Worm (Caenorhabditis elegans) whole organism, L1 larva: ENCODE measurements around the gene zip-2.
A peak's percentile ranks its signal among the peaks of the same experiment; 100 is the strongest.

Experiments
- C04F5.9 ChIP-seq: sonication (generic microtip); optimal IDR thresholded peaks from 2 replicates; lab custom pipeline; 2016; ENCODE audit warnings: missing genetic modification characterization, missing compliant biosample characterization
- C16A3.4 ChIP-seq: fragments of 150-350 bp; optimal IDR thresholded peaks from 2 replicates; lab custom pipeline; 2014; ENCODE audit warnings: missing biosample characterization, missing genetic modification characterization
- C34B4.2 ChIP-seq: sonication (generic microtip); optimal IDR thresholded peaks from 2 replicates; lab custom pipeline; 2017; ENCODE audit warnings: mild to moderate bottlenecking, missing genetic modification characterization, missing compliant biosample characterization
- F16B12.6 ChIP-seq: fragments of 150-350 bp; optimal IDR thresholded peaks from 2 replicates; lab custom pipeline; 2014; ENCODE audit warnings: missing biosample characterization, missing genetic modification characterization
- aly-2 ChIP-seq: fragments of 150-350 bp; optimal IDR thresholded peaks from 2 replicates; lab custom pipeline; 2014; ENCODE audit warnings: missing biosample characterization, missing genetic modification characterization
- ama-1 ChIP-seq: fragments of 150-350 bp; optimal IDR thresholded peaks from 2 replicates; lab custom pipeline; 2014
- blmp-1 ChIP-seq: fragments of 150-350 bp; optimal IDR thresholded peaks from 2 replicates; lab custom pipeline; 2014; ENCODE audit warnings: missing biosample characterization, missing genetic modification characterization
- ceh-63 ChIP-seq: fragments of 200-800 bp; sonication (Bioruptor generic); optimal IDR thresholded peaks from 2 replicates; lab custom pipeline; 2018; ENCODE audit warnings: mild to moderate bottlenecking, missing genetic modification characterization, missing compliant biosample characterization
- ceh-8 ChIP-seq: fragments of 200-800 bp; sonication (Bioruptor generic); optimal IDR thresholded peaks from 2 replicates; lab custom pipeline; 2018; ENCODE audit warnings: mild to moderate bottlenecking, missing genetic modification characterization, moderate library complexity, missing compliant biosample characterization
- ceh-88 ChIP-seq: fragments of 200-800 bp; sonication (Bioruptor generic); IDR thresholded peaks from 2 replicates; pipeline ENCODE4 v1.3.6; 2022; ENCODE audit warnings: missing genetic modification characterization, missing compliant biosample characterization
- ceh-90 ChIP-seq: sonication (generic microtip); optimal IDR thresholded peaks from 2 replicates; lab custom pipeline; 2016; ENCODE audit warnings: missing genetic modification characterization, missing compliant biosample characterization
- dpl-1 ChIP-seq, 3 experiments: fragments of 150-350 bp in 2 of 3; sonication (generic microtip) in 1 of 3; optimal IDR thresholded peaks; 2 replicates each; lab custom pipeline; 2014 to 2017; ENCODE audit warnings: missing biosample characterization in 3 of 3, missing genetic modification characterization in 3 of 3, missing genetic modification reagents in 3 of 3
- ets-5 ChIP-seq: fragments of 200-800 bp; sonication (Bioruptor generic); IDR thresholded peaks from 2 replicates; pipeline ENCODE4 v1.3.6; 2022; ENCODE audit warnings: missing genetic modification characterization, missing compliant biosample characterization
- fos-1 ChIP-seq: fragments of 150-350 bp; optimal IDR thresholded peaks from 2 replicates; lab custom pipeline; 2014; ENCODE audit warnings: missing biosample characterization, missing genetic modification characterization
- grh-1 ChIP-seq: fragments of 200-800 bp; sonication (Bioruptor generic); IDR thresholded peaks from 2 replicates; pipeline ENCODE4 v1.3.6; 2022; ENCODE audit warnings: missing genetic modification reagents, missing genetic modification characterization, missing compliant biosample characterization
- hlh-17 ChIP-seq: fragments of 200-800 bp; sonication (Bioruptor generic); optimal IDR thresholded peaks from 2 replicates; lab custom pipeline; 2018; ENCODE audit warnings: missing genetic modification characterization, mild to moderate bottlenecking, missing compliant biosample characterization, moderate library complexity, borderline replicate concordance
- hlh-4 ChIP-seq: sonication (generic microtip); optimal IDR thresholded peaks from 2 replicates; lab custom pipeline; 2016; ENCODE audit warnings: mild to moderate bottlenecking, missing genetic modification characterization, missing compliant biosample characterization
- hpl-2 ChIP-seq: fragments of 150-350 bp; optimal IDR thresholded peaks from 2 replicates; lab custom pipeline; 2014; ENCODE audit warnings: missing biosample characterization, missing genetic modification reagents, missing genetic modification characterization
- irx-1 ChIP-seq: sonication (generic microtip); optimal IDR thresholded peaks from 2 replicates; lab custom pipeline; 2016; ENCODE audit warnings: missing genetic modification characterization, missing compliant biosample characterization
- isw-1 ChIP-seq: fragments of 200-800 bp; sonication (Bioruptor generic); IDR thresholded peaks from 2 replicates; pipeline ENCODE4 v1.3.6; 2022; ENCODE audit warnings: missing genetic modification characterization, missing compliant biosample characterization
- lin-13 ChIP-seq: fragments of 150-350 bp; optimal IDR thresholded peaks from 2 replicates; lab custom pipeline; 2014; ENCODE audit warnings: missing biosample characterization, missing genetic modification reagents, missing genetic modification characterization
- lin-14 ChIP-seq: fragments of 200-800 bp; sonication (Bioruptor generic); optimal IDR thresholded peaks from 2 replicates; lab custom pipeline; 2018; ENCODE audit warnings: mild to moderate bottlenecking, missing genetic modification characterization, moderate library complexity, missing compliant biosample characterization
- lin-15B ChIP-seq: fragments of 150-350 bp; sonication (generic microtip); optimal IDR thresholded peaks from 3 replicates; lab custom pipeline; 2014; ENCODE audit warnings: missing biosample characterization, missing genetic modification characterization
- lin-35 ChIP-seq, 2 experiments: fragments of 150-350 bp; optimal IDR thresholded peaks; 2 replicates each; lab custom pipeline; 2014; ENCODE audit warnings: missing biosample characterization in 2 of 2, missing genetic modification characterization in 2 of 2, missing genetic modification reagents in 2 of 2
- mab-9 ChIP-seq: fragments of 200-800 bp; sonication (Bioruptor generic); IDR thresholded peaks from 2 replicates; pipeline ENCODE4 v1.3.6; 2022; ENCODE audit warnings: missing genetic modification reagents, missing genetic modification characterization, missing compliant biosample characterization
- mep-1 ChIP-seq: fragments of 150-350 bp; optimal IDR thresholded peaks from 2 replicates; lab custom pipeline; 2014; ENCODE audit warnings: missing biosample characterization, missing genetic modification characterization
- nhr-11 ChIP-seq: fragments of 150-350 bp; optimal IDR thresholded peaks from 2 replicates; lab custom pipeline; 2014; ENCODE audit warnings: missing biosample characterization, missing genetic modification characterization
- nhr-19 ChIP-seq: fragments of 200-800 bp; sonication (Bioruptor generic); conservative IDR thresholded peaks from 2 replicates; pipeline ENCODE4 v1.3.6; 2022; ENCODE audit warnings: missing genetic modification characterization, missing compliant biosample characterization
- nhr-20 ChIP-seq: sonication (generic microtip); optimal IDR thresholded peaks from 2 replicates; lab custom pipeline; 2016; ENCODE audit warnings: mild to moderate bottlenecking, missing genetic modification characterization, missing compliant biosample characterization
- nhr-28 ChIP-seq: fragments of 150-350 bp; optimal IDR thresholded peaks from 2 replicates; lab custom pipeline; 2014; ENCODE audit warnings: missing biosample characterization, missing genetic modification characterization
- nhr-47 ChIP-seq: sonication (generic microtip); optimal IDR thresholded peaks from 2 replicates; lab custom pipeline; 2016; ENCODE audit warnings: mild to moderate bottlenecking, missing genetic modification characterization, moderate library complexity, missing compliant biosample characterization
- nhr-71 ChIP-seq: sonication (generic microtip); optimal IDR thresholded peaks from 2 replicates; lab custom pipeline; 2016; ENCODE audit warnings: mild to moderate bottlenecking, missing genetic modification characterization, moderate library complexity, missing compliant biosample characterization
- nhr-77 ChIP-seq: fragments of 150-350 bp; optimal IDR thresholded peaks from 2 replicates; lab custom pipeline; 2014; ENCODE audit warnings: missing biosample characterization, missing genetic modification characterization
- nhr-85 ChIP-seq: sonication (generic microtip); peaks from one replicate; lab custom pipeline; 2016; ENCODE audit warnings: missing genetic modification characterization, inconsistent platforms, missing compliant biosample characterization
- nhr-90 ChIP-seq: sonication (generic microtip); optimal IDR thresholded peaks from 2 replicates; lab custom pipeline; 2016; ENCODE audit warnings: mild to moderate bottlenecking, missing genetic modification characterization, missing compliant biosample characterization; ENCODE audit not compliant: poor library complexity
- pag-3 ChIP-seq: sonication (generic microtip); optimal IDR thresholded peaks from 2 replicates; lab custom pipeline; 2017; ENCODE audit warnings: missing genetic modification characterization, mild to moderate bottlenecking, missing compliant biosample characterization, antibody characterized with exemption, borderline replicate concordance; ENCODE audit not compliant: insufficient read depth
- pax-3 ChIP-seq: fragments of 200-800 bp; sonication (Bioruptor generic); optimal IDR thresholded peaks from 2 replicates; lab custom pipeline; 2018; ENCODE audit warnings: mild to moderate bottlenecking, missing genetic modification characterization, moderate library complexity, missing compliant biosample characterization
- pqm-1 ChIP-seq: sonication (generic microtip); optimal IDR thresholded peaks from 3 replicates; lab custom pipeline; 2017; ENCODE audit warnings: missing biosample characterization, missing genetic modification characterization
- rnt-1 ChIP-seq: sonication (generic microtip); optimal IDR thresholded peaks from 2 replicates; lab custom pipeline; 2016; ENCODE audit warnings: mild to moderate bottlenecking, missing genetic modification characterization, moderate library complexity, missing compliant biosample characterization
- sox-4 ChIP-seq: sonication (generic microtip); optimal IDR thresholded peaks from 2 replicates; lab custom pipeline; 2016; ENCODE audit warnings: missing genetic modification characterization, missing compliant biosample characterization
- sptf-1 ChIP-seq: fragments of 150-350 bp; optimal IDR thresholded peaks from 2 replicates; lab custom pipeline; 2014; ENCODE audit warnings: missing biosample characterization, missing genetic modification characterization
- swsn-7 ChIP-seq: sonication (generic microtip); optimal IDR thresholded peaks from 2 replicates; lab custom pipeline; 2016; ENCODE audit warnings: missing genetic modification characterization, missing compliant biosample characterization
- tlp-1 ChIP-seq: fragments of 150-350 bp; optimal IDR thresholded peaks from 2 replicates; lab custom pipeline; 2014; ENCODE audit warnings: missing biosample characterization, missing genetic modification characterization
- unc-30 ChIP-seq: sonication (generic microtip); optimal IDR thresholded peaks from 2 replicates; lab custom pipeline; 2017; ENCODE audit warnings: missing biosample characterization, missing genetic modification characterization
- vab-15 ChIP-seq: sonication (generic microtip); optimal IDR thresholded peaks from 2 replicates; lab custom pipeline; 2017; ENCODE audit warnings: missing genotype, mild to moderate bottlenecking, missing genetic modification characterization, missing compliant biosample characterization
- zip-4 ChIP-seq: fragments of 200-800 bp; sonication (Bioruptor generic); optimal IDR thresholded peaks from 2 replicates; lab custom pipeline; 2018; ENCODE audit warnings: mild to moderate bottlenecking, missing genetic modification characterization, moderate library complexity, missing compliant biosample characterization
- ztf-11 ChIP-seq, 2 experiments: sonication (generic microtip); optimal IDR thresholded peaks; 2 replicates each; lab custom pipeline; 2016 to 2017; ENCODE audit warnings: missing genetic modification characterization in 2 of 2, missing biosample characterization in 1 of 2, missing compliant biosample characterization in 1 of 2

The zip-2 gene

ce11 chrIII:835713-836278, 3.0 kb downstream of the zip-2 start (continued):
- TF ChIP-seq irx-1 (tag; lab: Kevin White, UChicago) (no peak), nhr-11 (tag; lab: Kevin White, UChicago) (peak; percentile 22), aly-2 (tag; lab: Kevin White, UChicago) (peak; percentile 34), lin-15B (no peak), fos-1 (tag; lab: Kevin White, UChicago) (peak; percentile 4), lin-13 (GFP tag; lab: Kevin White, UChicago) (no peak), lin-35 (GFP tag; optimal IDR thresholded peaks at IDR 0.05; lab: Kevin White, UChicago) (peak in 1 of 2 experiments; percentile 19), unc-30 (tag; lab: Kevin White, UChicago) (no peak), nhr-77 (peak; percentile 51), F16B12.6 (tag; lab: Kevin White, UChicago) (no peak), sptf-1 (tag; lab: Kevin White, UChicago) (no peak), tlp-1 (no peak), nhr-20 (tag; lab: Kevin White, UChicago) (peak; percentile 31), C34B4.2 (tag; lab: Kevin White, UChicago) (peak; percentile 55), C04F5.9 (no peak), hpl-2 (no peak), blmp-1 (tag; lab: Kevin White, UChicago) (no peak), nhr-19 (peak; percentile 42; the same call in 1 of the 2 replicates), ceh-8 (GFP tag; lab: Kevin White, UChicago) (peak; percentile 26), C16A3.4 (peak; percentile 23)

- TF ChIP-seq swsn-7 (tag; lab: Kevin White, UChicago) (no peak), vab-15 (no peak), aly-2 (tag; lab: Kevin White, UChicago) (no peak), pqm-1 (no peak), pax-3 (tag; lab: Kevin White, UChicago) (no peak), isw-1 (GFP tag; lab: Robert Waterston, UW) (no peak), sox-4 (tag; lab: Kevin White, UChicago) (no peak), hlh-4 (tag; lab: Kevin White, UChicago) (no peak), zip-4 (GFP tag; lab: Kevin White, UChicago) (no peak), C16A3.4 (no peak), lin-35 (GFP tag; optimal IDR thresholded peaks at IDR 0.05; lab: Kevin White, UChicago) (no peak), ztf-11 (tag; optimal IDR thresholded peaks at IDR 0.05; lab: Kevin White, UChicago) (no peak), hlh-17 (GFP tag; lab: Kevin White, UChicago) (no peak), nhr-28 (tag; lab: Kevin White, UChicago) (no peak)
Measured at ce11 chrIII:839491-839890, 6.7 kb downstream of the zip-2 start, which contains the start of gene dos-3. Gene dos-3 (minus strand): TSS chrIII:839591.

DNA sequence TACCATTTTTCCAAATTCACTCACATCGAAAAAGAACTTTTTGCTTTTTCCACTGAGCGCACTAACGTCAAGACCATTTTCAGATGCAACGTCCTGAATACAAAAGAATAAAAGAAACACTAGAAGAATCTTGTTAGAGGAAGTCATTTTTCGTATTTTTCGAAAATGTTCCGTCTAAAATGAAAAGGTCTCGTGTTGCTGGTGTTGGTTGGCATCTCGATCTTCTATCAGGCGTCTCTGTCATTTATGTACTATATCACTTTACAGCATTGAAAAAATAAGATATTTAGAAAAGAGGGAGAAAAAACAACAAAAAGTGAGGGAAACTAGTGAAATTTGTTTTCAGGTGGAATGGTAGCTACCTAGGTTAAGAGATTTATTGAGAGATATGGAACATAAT, 8.4 kb downstream of the zip-2 start, which contains the start of gene K02F3.9:
Gene K02F3.9, minus strand, starts transcription at position 190 of the 400 bp plus-strand sequence.
- TF ChIP-seq nhr-11 (tag; lab: Kevin White, UChicago) (no peak), rnt-1 (tag; lab: Kevin White, UChicago) (peak; percentile 23), ceh-88 (no peak), ceh-63 (GFP tag; lab: Kevin White, UChicago) (no peak), nhr-77 (no peak), F16B12.6 (tag; lab: Kevin White, UChicago) (no peak), irx-1 (tag; lab: Kevin White, UChicago) (no peak), nhr-47 (tag; lab: Kevin White, UChicago) (no peak), mep-1 (tag; lab: Kevin White, UChicago) (peak; percentile 3), grh-1 (GFP tag; lab: Robert Waterston, UW) (no peak), ama-1 (no peak), nhr-71 (tag; lab: Kevin White, UChicago) (peak; percentile 18), sox-4 (tag; lab: Kevin White, UChicago) (no peak), hlh-17 (GFP tag; lab: Kevin White, UChicago) (no peak), aly-2 (tag; lab: Kevin White, UChicago) (no peak), pag-3 (tag; lab: Kevin White, UChicago) (peak; percentile 93), pqm-1 (no peak), blmp-1 (tag; lab: Kevin White, UChicago) (no peak), lin-14 (GFP tag; lab: Kevin White, UChicago) (peak; percentile 35), nhr-85 (tag; lab: Kevin White, UChicago) (peak; percentile 1), mab-9 (GFP tag; lab: Robert Waterston, UW) (no peak), ceh-8 (GFP tag; lab: Kevin White, UChicago) (no peak), nhr-90 (tag; lab: Kevin White, UChicago) (no peak), zip-4 (GFP tag; lab: Kevin White, UChicago) (no peak), hpl-2 (no peak), dpl-1 (GFP tag; optimal IDR thresholded peaks at IDR 0.05; lab: Kevin White, UChicago) (no peak), ceh-90 (tag; lab: Kevin White, UChicago) (no peak), ets-5 (no peak), C16A3.4 (no peak)
